Worm (Caenorhabditis elegans) whole organism, early embryonic: ENCODE results near the gene txt-14.

Source experiments
- B0310.2 ChIP-seq: sonication (generic microtip); optimal IDR thresholded peaks from 2 replicates; lab custom pipeline; 2016; ENCODE audit warnings: mild to moderate bottlenecking, missing genetic modification characterization, missing compliant biosample characterization
- F13C5.2 ChIP-seq: sonication (generic microtip); optimal IDR thresholded peaks from 2 replicates; lab custom pipeline; 2017; ENCODE audit warnings: mild to moderate bottlenecking, missing genetic modification characterization, inconsistent platforms, missing compliant biosample characterization
- aly-1 ChIP-seq: sonication (generic microtip); optimal IDR thresholded peaks from 2 replicates; lab custom pipeline; 2016; ENCODE audit warnings: missing genetic modification characterization, missing compliant biosample characterization
- ama-1 ChIP-seq: fragments of 150-350 bp; optimal IDR thresholded peaks from 2 replicates; lab custom pipeline; 2014
- ceh-13 ChIP-seq: fragments of 200-800 bp; sonication (Bioruptor generic); optimal IDR thresholded peaks from 2 replicates; lab custom pipeline; 2018; ENCODE audit warnings: mild to moderate bottlenecking, missing genetic modification characterization, missing compliant biosample characterization
- ceh-36 ChIP-seq: sonication (generic microtip); optimal IDR thresholded peaks from 2 replicates; lab custom pipeline; 2016; ENCODE audit warnings: missing genetic modification characterization, inconsistent platforms, missing compliant biosample characterization
- ets-7 ChIP-seq: sonication (generic microtip); optimal IDR thresholded peaks from 2 replicates; lab custom pipeline; 2016; ENCODE audit warnings: missing genotype, missing genetic modification characterization, missing compliant biosample characterization
- flt-1 ChIP-seq: fragments of 200-800 bp; sonication (Bioruptor generic); IDR thresholded peaks from 2 replicates; pipeline ENCODE4 v1.3.6; 2022; ENCODE audit warnings: missing genetic modification characterization, missing compliant biosample characterization
- hmbx-1 ChIP-seq: sonication (generic microtip); optimal IDR thresholded peaks from 2 replicates; lab custom pipeline; 2016; ENCODE audit warnings: mild to moderate bottlenecking, missing genetic modification characterization, missing compliant biosample characterization
- hmg-4 ChIP-seq: fragments of 200-800 bp; sonication (Bioruptor generic); optimal IDR thresholded peaks from 2 replicates; lab custom pipeline; 2018; ENCODE audit warnings: mild to moderate bottlenecking, missing genetic modification characterization, missing compliant biosample characterization
- hnd-1 ChIP-seq: sonication (generic microtip); optimal IDR thresholded peaks from 2 replicates; lab custom pipeline; 2016; ENCODE audit warnings: missing genetic modification characterization, missing compliant biosample characterization
- pes-1 ChIP-seq: fragments of 200-800 bp; sonication (Bioruptor generic); IDR thresholded peaks from 2 replicates; pipeline ENCODE4 v1.3.6; 2022; ENCODE audit warnings: missing genetic modification reagents, missing genetic modification characterization, missing compliant biosample characterization
- scrt-1 ChIP-seq: fragments of 200-800 bp; sonication (Bioruptor generic); IDR thresholded peaks from 2 replicates; pipeline ENCODE4 v1.3.6; 2022; ENCODE audit warnings: missing genetic modification characterization, missing compliant biosample characterization
- sea-1 ChIP-seq: fragments of 200-800 bp; sonication (Bioruptor generic); conservative IDR thresholded peaks from 2 replicates; pipeline ENCODE4 v1.3.6; 2022; ENCODE audit warnings: missing genetic modification characterization, missing compliant biosample characterization
- tbx-11 ChIP-seq: fragments of 200-800 bp; sonication (Bioruptor generic); IDR thresholded peaks from 2 replicates; pipeline ENCODE4 v1.3.6; 2022; ENCODE audit warnings: missing genetic modification characterization, missing compliant biosample characterization
- tbx-37 ChIP-seq: fragments of 200-800 bp; sonication (Bioruptor generic); conservative IDR thresholded peaks from 2 replicates; pipeline ENCODE4 v1.3.6; 2022; ENCODE audit warnings: missing genetic modification reagents, missing genetic modification characterization, missing compliant biosample characterization
- tra-4 ChIP-seq: sonication (generic microtip); optimal IDR thresholded peaks from 2 replicates; lab custom pipeline; 2017; ENCODE audit warnings: missing genetic modification characterization, missing compliant biosample characterization

The txt-14 gene

ce11 chrV:18578306-18578705, 4.2 kb upstream of the txt-14 start:
- TF ChIP-seq sea-1: no peak
- no peak for TF ChIP-seq hnd-1
- TF ChIP-seq tbx-11 (GFP tag; lab: Robert Waterston, UW): no peak
- TF ChIP-seq hmg-4 (GFP tag; lab: Kevin White, UChicago): no peak
- TF ChIP-seq ceh-13 (GFP tag; lab: Kevin White, UChicago): no peak
- no peak for TF ChIP-seq F13C5.2 (tag; lab: Kevin White, UChicago)
- no peak for TF ChIP-seq ets-7 (tag; lab: Kevin White, UChicago)
- no peak for TF ChIP-seq hmbx-1
- no peak for TF ChIP-seq pes-1
- TF ChIP-seq tra-4 (tag; lab: Kevin White, UChicago): no peak
- TF ChIP-seq ama-1 (lab: Kevin White, UChicago): no peak
- no peak for TF ChIP-seq ceh-36 (tag; lab: Kevin White, UChicago)
- TF ChIP-seq B0310.2 (tag; lab: Kevin White, UChicago): no peak
- TF ChIP-seq scrt-1 (GFP tag; lab: Robert Waterston, UW): no peak
- no peak for TF ChIP-seq aly-1 (tag; lab: Kevin White, UChicago)
- no peak for TF ChIP-seq flt-1 (GFP tag; lab: Robert Waterston, UW)
- no peak for TF ChIP-seq tbx-37

DNA sequence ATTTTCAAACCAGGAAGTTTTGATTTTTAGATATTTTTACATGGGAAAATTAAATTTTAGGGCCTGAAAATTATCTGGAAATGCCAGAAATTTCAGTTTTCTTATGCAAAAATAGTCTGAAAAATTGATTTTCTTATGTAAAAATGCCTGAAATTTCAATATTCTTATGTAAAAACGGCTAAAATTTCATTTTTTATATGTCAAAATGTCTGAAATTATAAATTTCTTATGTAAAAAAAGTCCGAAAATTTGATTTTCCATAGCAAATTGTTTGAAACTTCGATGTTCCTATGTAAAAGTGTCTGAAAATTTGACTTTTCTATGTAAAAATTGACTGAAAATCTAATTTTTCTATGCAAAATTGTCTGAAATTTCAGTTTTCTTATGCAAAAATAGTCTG, 2.8 kb upstream of the txt-14 start, which contains the start of gene Y51A2D.13:
Gene Y51A2D.13, minus strand, starts transcription at position 101 of the 400 bp plus-strand sequence.
- TF ChIP-seq hmg-4 (GFP tag; lab: Kevin White, UChicago) (no peak), scrt-1 (GFP tag; lab: Robert Waterston, UW) (no peak), flt-1 (GFP tag; lab: Robert Waterston, UW) (no peak), ets-7 (tag; lab: Kevin White, UChicago) (no peak), ama-1 (lab: Kevin White, UChicago) (no peak), tbx-11 (GFP tag; lab: Robert Waterston, UW) (no peak), hnd-1 (no peak)

ce11 chrV:18581393-18582113, 905 bp upstream of the txt-14 start:
- TF ChIP-seq scrt-1 (GFP tag; lab: Robert Waterston, UW) (no peak), ceh-36 (tag; lab: Kevin White, UChicago) (peak; percentile 84)

DNA sequence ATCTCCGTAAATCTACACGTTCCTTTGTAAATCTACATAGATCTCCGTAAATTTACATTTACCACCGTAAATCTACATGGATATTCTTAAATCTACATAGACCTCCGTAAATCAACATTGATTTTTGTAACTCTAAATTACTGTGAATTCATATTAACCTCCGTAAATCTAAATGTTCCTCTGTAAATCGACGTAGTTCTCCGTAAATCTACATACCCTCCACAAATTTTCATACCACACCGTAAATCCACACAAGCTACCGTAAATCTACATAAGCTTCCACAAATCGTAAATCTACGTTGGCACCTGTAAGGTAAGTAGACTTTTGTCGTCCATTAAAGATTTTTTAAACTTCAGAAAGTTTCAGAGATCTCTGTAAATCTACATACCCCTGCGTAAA, 2.6 kb downstream of the txt-14 start:
- TF ChIP-seq scrt-1 (GFP tag; lab: Robert Waterston, UW): no peak
- TF ChIP-seq ceh-13 (GFP tag; lab: Kevin White, UChicago): no peak
- TF ChIP-seq F13C5.2 (tag; lab: Kevin White, UChicago): no peak
- TF ChIP-seq B0310.2 (tag; lab: Kevin White, UChicago): no peak
- TF ChIP-seq ets-7 (tag; lab: Kevin White, UChicago): no peak

DNA sequence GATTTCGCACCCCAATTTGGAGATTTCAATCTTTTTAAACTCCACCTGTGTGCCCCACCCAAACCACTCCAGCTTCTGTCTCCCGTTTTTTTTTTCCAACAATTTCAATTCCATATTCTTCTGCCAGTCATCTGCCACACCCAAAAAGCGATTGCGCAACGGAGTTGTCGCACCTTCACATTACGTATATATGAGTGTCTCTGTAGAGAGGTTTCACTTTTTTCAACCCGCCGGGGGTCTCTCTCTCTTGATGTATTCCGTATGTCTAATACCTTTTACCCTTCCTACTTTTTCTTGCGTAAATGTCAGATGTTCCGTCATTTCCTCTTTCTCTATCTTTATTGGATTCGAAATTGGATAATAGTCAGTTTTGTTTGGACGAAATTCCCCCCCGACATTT, 4.5 kb downstream of the txt-14 start:
- TF ChIP-seq hmbx-1 (no peak), ceh-13 (GFP tag; lab: Kevin White, UChicago) (no peak), flt-1 (GFP tag; lab: Robert Waterston, UW) (no peak), ama-1 (lab: Kevin White, UChicago) (no peak), pes-1 (no peak), B0310.2 (tag; lab: Kevin White, UChicago) (no peak), tbx-11 (GFP tag; lab: Robert Waterston, UW) (no peak), scrt-1 (GFP tag; lab: Robert Waterston, UW) (no peak)

- TF ChIP-seq ets-7 (tag; lab: Kevin White, UChicago) (no peak), ceh-36 (tag; lab: Kevin White, UChicago) (peak; percentile 90)
Observed at ce11 chrV:18587936-18588335, 5.5 kb downstream of the txt-14 start.

ce11 chrV:18589585-18589984, 7.1 kb downstream of the txt-14 start:
- TF ChIP-seq F13C5.2 (tag; lab: Kevin White, UChicago) (peak; percentile 7), hmg-4 (GFP tag; lab: Kevin White, UChicago) (peak; percentile 33), scrt-1 (GFP tag; lab: Robert Waterston, UW) (no peak)

- TF ChIP-seq tra-4 (tag; lab: Kevin White, UChicago) (no peak), scrt-1 (GFP tag; lab: Robert Waterston, UW) (no peak), hnd-1 (no peak), tbx-37 (no peak), ceh-36 (tag; lab: Kevin White, UChicago) (no peak), tbx-11 (GFP tag; lab: Robert Waterston, UW) (no peak), sea-1 (no peak), hmg-4 (GFP tag; lab: Kevin White, UChicago) (no peak), ama-1 (lab: Kevin White, UChicago) (no peak), aly-1 (tag; lab: Kevin White, UChicago) (no peak), B0310.2 (tag; lab: Kevin White, UChicago) (no peak), F13C5.2 (tag; lab: Kevin White, UChicago) (no peak), ets-7 (tag; lab: Kevin White, UChicago) (no peak), hmbx-1 (no peak), flt-1 (GFP tag; lab: Robert Waterston, UW) (no peak), pes-1 (no peak), ceh-13 (GFP tag; lab: Kevin White, UChicago) (no peak)
Observed at ce11 chrV:18592448-18592847, 10.0 kb downstream of the txt-14 start, which contains the start of gene grdn-1. TSS of gene grdn-1 (plus strand) at chrV:18592748.
